Worm (Caenorhabditis elegans) whole organism, L1 larva: ENCODE data around the gene irld-47.
A peak's percentile ranks its signal among the peaks of the same experiment; 100 is the strongest.

Source experiments
- F16B12.6 ChIP-seq: fragments of 150-350 bp; optimal IDR thresholded peaks from 2 replicates; lab custom pipeline; 2014; ENCODE audit warnings: missing biosample characterization, missing genetic modification characterization
- aha-1 ChIP-seq: fragments of 150-350 bp; optimal IDR thresholded peaks from 2 replicates; lab custom pipeline; 2014; ENCODE audit warnings: missing biosample characterization, missing genetic modification characterization
- aly-2 ChIP-seq: fragments of 150-350 bp; optimal IDR thresholded peaks from 2 replicates; lab custom pipeline; 2014; ENCODE audit warnings: missing biosample characterization, missing genetic modification characterization
- ama-1 ChIP-seq: fragments of 150-350 bp; optimal IDR thresholded peaks from 2 replicates; lab custom pipeline; 2014
- blmp-1 ChIP-seq: fragments of 150-350 bp; optimal IDR thresholded peaks from 2 replicates; lab custom pipeline; 2014; ENCODE audit warnings: missing biosample characterization, missing genetic modification characterization
- ceh-63 ChIP-seq: fragments of 200-800 bp; sonication (Bioruptor generic); optimal IDR thresholded peaks from 2 replicates; lab custom pipeline; 2018; ENCODE audit warnings: mild to moderate bottlenecking, missing genetic modification characterization, missing compliant biosample characterization
- ceh-8 ChIP-seq: fragments of 200-800 bp; sonication (Bioruptor generic); optimal IDR thresholded peaks from 2 replicates; lab custom pipeline; 2018; ENCODE audit warnings: mild to moderate bottlenecking, missing genetic modification characterization, moderate library complexity, missing compliant biosample characterization
- ceh-82 ChIP-seq, 3 experiments: fragments of 150-350 bp in 1 of 3; sonication (generic microtip) in 2 of 3; optimal IDR thresholded peaks; 2 replicates each; lab custom pipeline; 2014 to 2017; ENCODE audit warnings: missing biosample characterization in 3 of 3, missing genetic modification characterization in 3 of 3
- ceh-88 ChIP-seq: fragments of 200-800 bp; sonication (Bioruptor generic); IDR thresholded peaks from 2 replicates; pipeline ENCODE4 v1.3.6; 2022; ENCODE audit warnings: missing genetic modification characterization, missing compliant biosample characterization
- ceh-90 ChIP-seq: sonication (generic microtip); optimal IDR thresholded peaks from 2 replicates; lab custom pipeline; 2016; ENCODE audit warnings: missing genetic modification characterization, missing compliant biosample characterization
- egl-13 ChIP-seq: sonication (generic microtip); optimal IDR thresholded peaks from 2 replicates; lab custom pipeline; 2016; ENCODE audit warnings: missing genotype, missing genetic modification reagents, missing genetic modification characterization, missing compliant biosample characterization
- egl-27 ChIP-seq, 2 experiments: fragments of 150-350 bp in 1 of 2; sonication (generic microtip); optimal IDR thresholded peaks; 3 replicates each; lab custom pipeline; 2017 to 2018; ENCODE audit warnings: missing biosample characterization in 2 of 2, missing genetic modification characterization in 2 of 2, missing genetic modification reagents in 2 of 2
- ets-5 ChIP-seq: fragments of 200-800 bp; sonication (Bioruptor generic); IDR thresholded peaks from 2 replicates; pipeline ENCODE4 v1.3.6; 2022; ENCODE audit warnings: missing genetic modification characterization, missing compliant biosample characterization
- fkh-10 ChIP-seq: sonication (generic microtip); optimal IDR thresholded peaks from 2 replicates; lab custom pipeline; 2017; ENCODE audit warnings: missing biosample characterization, missing genetic modification reagents, missing genetic modification characterization
- fkh-4 ChIP-seq: sonication (generic microtip); optimal IDR thresholded peaks from 2 replicates; lab custom pipeline; 2016; ENCODE audit warnings: missing compliant biosample characterization, missing genetic modification characterization, borderline replicate concordance
- fkh-8 ChIP-seq: sonication (generic microtip); optimal IDR thresholded peaks from 2 replicates; lab custom pipeline; 2016; ENCODE audit warnings: mild to moderate bottlenecking, missing genetic modification characterization, missing compliant biosample characterization
- fos-1 ChIP-seq: fragments of 150-350 bp; optimal IDR thresholded peaks from 2 replicates; lab custom pipeline; 2014; ENCODE audit warnings: missing biosample characterization, missing genetic modification characterization
- grh-1 ChIP-seq: fragments of 200-800 bp; sonication (Bioruptor generic); IDR thresholded peaks from 2 replicates; pipeline ENCODE4 v1.3.6; 2022; ENCODE audit warnings: missing genetic modification reagents, missing genetic modification characterization, missing compliant biosample characterization
- hlh-17 ChIP-seq: fragments of 200-800 bp; sonication (Bioruptor generic); optimal IDR thresholded peaks from 2 replicates; lab custom pipeline; 2018; ENCODE audit warnings: missing genetic modification characterization, mild to moderate bottlenecking, missing compliant biosample characterization, moderate library complexity, borderline replicate concordance
- hlh-4 ChIP-seq: sonication (generic microtip); optimal IDR thresholded peaks from 2 replicates; lab custom pipeline; 2016; ENCODE audit warnings: mild to moderate bottlenecking, missing genetic modification characterization, missing compliant biosample characterization
- irx-1 ChIP-seq: sonication (generic microtip); optimal IDR thresholded peaks from 2 replicates; lab custom pipeline; 2016; ENCODE audit warnings: missing genetic modification characterization, missing compliant biosample characterization
- isw-1 ChIP-seq: fragments of 200-800 bp; sonication (Bioruptor generic); IDR thresholded peaks from 2 replicates; pipeline ENCODE4 v1.3.6; 2022; ENCODE audit warnings: missing genetic modification characterization, missing compliant biosample characterization
- lin-14 ChIP-seq: fragments of 200-800 bp; sonication (Bioruptor generic); optimal IDR thresholded peaks from 2 replicates; lab custom pipeline; 2018; ENCODE audit warnings: mild to moderate bottlenecking, missing genetic modification characterization, moderate library complexity, missing compliant biosample characterization
- lin-15B ChIP-seq: fragments of 150-350 bp; sonication (generic microtip); optimal IDR thresholded peaks from 3 replicates; lab custom pipeline; 2014; ENCODE audit warnings: missing biosample characterization, missing genetic modification characterization
- lin-35 ChIP-seq, 2 experiments: fragments of 150-350 bp; optimal IDR thresholded peaks; 2 replicates each; lab custom pipeline; 2014; ENCODE audit warnings: missing biosample characterization in 2 of 2, missing genetic modification characterization in 2 of 2, missing genetic modification reagents in 2 of 2
- lin-39 ChIP-seq: fragments of 150-350 bp; optimal IDR thresholded peaks from 2 replicates; lab custom pipeline; 2014; ENCODE audit warnings: missing biosample characterization, missing genetic modification reagents, missing genetic modification characterization
- mdl-1 ChIP-seq, 2 experiments: fragments of 150-350 bp; optimal IDR thresholded peaks; 2 replicates each; lab custom pipeline; 2014 to 2017; ENCODE audit warnings: missing biosample characterization in 2 of 2, missing genetic modification characterization in 2 of 2, inconsistent platforms in 1 of 2
- mef-2 ChIP-seq: fragments of 150-350 bp; optimal IDR thresholded peaks from 2 replicates; lab custom pipeline; 2014; ENCODE audit warnings: missing biosample characterization, missing genetic modification characterization
- mep-1 ChIP-seq: fragments of 150-350 bp; optimal IDR thresholded peaks from 2 replicates; lab custom pipeline; 2014; ENCODE audit warnings: missing biosample characterization, missing genetic modification characterization
- nhr-11 ChIP-seq: fragments of 150-350 bp; optimal IDR thresholded peaks from 2 replicates; lab custom pipeline; 2014; ENCODE audit warnings: missing biosample characterization, missing genetic modification characterization
- nhr-19 ChIP-seq: fragments of 200-800 bp; sonication (Bioruptor generic); conservative IDR thresholded peaks from 2 replicates; pipeline ENCODE4 v1.3.6; 2022; ENCODE audit warnings: missing genetic modification characterization, missing compliant biosample characterization
- nhr-20 ChIP-seq: sonication (generic microtip); optimal IDR thresholded peaks from 2 replicates; lab custom pipeline; 2016; ENCODE audit warnings: mild to moderate bottlenecking, missing genetic modification characterization, missing compliant biosample characterization
- nhr-237 ChIP-seq: fragments of 150-350 bp; optimal IDR thresholded peaks from 2 replicates; lab custom pipeline; 2014; ENCODE audit warnings: missing biosample characterization, missing genetic modification characterization
- nhr-28 ChIP-seq: fragments of 150-350 bp; optimal IDR thresholded peaks from 2 replicates; lab custom pipeline; 2014; ENCODE audit warnings: missing biosample characterization, missing genetic modification characterization
- nhr-77 ChIP-seq: fragments of 150-350 bp; optimal IDR thresholded peaks from 2 replicates; lab custom pipeline; 2014; ENCODE audit warnings: missing biosample characterization, missing genetic modification characterization
- nhr-84 ChIP-seq: sonication (generic microtip); optimal IDR thresholded peaks from 2 replicates; lab custom pipeline; 2017; ENCODE audit warnings: missing biosample characterization, missing genetic modification characterization
- nhr-85 ChIP-seq: sonication (generic microtip); peaks from one replicate; lab custom pipeline; 2016; ENCODE audit warnings: missing genetic modification characterization, inconsistent platforms, missing compliant biosample characterization
- rnt-1 ChIP-seq: sonication (generic microtip); optimal IDR thresholded peaks from 2 replicates; lab custom pipeline; 2016; ENCODE audit warnings: mild to moderate bottlenecking, missing genetic modification characterization, moderate library complexity, missing compliant biosample characterization
- skn-1 ChIP-seq: fragments of 150-350 bp; optimal IDR thresholded peaks from 2 replicates; lab custom pipeline; 2014; ENCODE audit warnings: missing biosample characterization, missing genetic modification characterization
- snu-23 ChIP-seq: sonication (generic microtip); optimal IDR thresholded peaks from 2 replicates; lab custom pipeline; 2016; ENCODE audit warnings: missing genetic modification characterization, missing compliant biosample characterization
- sox-4 ChIP-seq: sonication (generic microtip); optimal IDR thresholded peaks from 2 replicates; lab custom pipeline; 2016; ENCODE audit warnings: missing genetic modification characterization, missing compliant biosample characterization
- sup-37 ChIP-seq: fragments of 200-800 bp; sonication (Bioruptor generic); optimal IDR thresholded peaks from 2 replicates; lab custom pipeline; 2018; ENCODE audit warnings: mild to moderate bottlenecking, missing genetic modification characterization, missing compliant biosample characterization
- tbx-2 ChIP-seq: sonication (generic microtip); optimal IDR thresholded peaks from 2 replicates; lab custom pipeline; 2016; ENCODE audit warnings: missing genetic modification characterization, missing compliant biosample characterization
- tlp-1 ChIP-seq: fragments of 150-350 bp; optimal IDR thresholded peaks from 2 replicates; lab custom pipeline; 2014; ENCODE audit warnings: missing biosample characterization, missing genetic modification characterization
- unc-130 ChIP-seq: fragments of 150-350 bp; optimal IDR thresholded peaks from 2 replicates; lab custom pipeline; 2017; ENCODE audit warnings: missing biosample characterization, missing genetic modification characterization, inconsistent platforms
- unc-30 ChIP-seq: sonication (generic microtip); optimal IDR thresholded peaks from 2 replicates; lab custom pipeline; 2017; ENCODE audit warnings: missing biosample characterization, missing genetic modification characterization
- unc-86 ChIP-seq: sonication (generic microtip); optimal IDR thresholded peaks from 2 replicates; lab custom pipeline; 2016; ENCODE audit warnings: missing genetic modification characterization, missing compliant biosample characterization
- vab-15 ChIP-seq: sonication (generic microtip); optimal IDR thresholded peaks from 2 replicates; lab custom pipeline; 2017; ENCODE audit warnings: missing genotype, mild to moderate bottlenecking, missing genetic modification characterization, missing compliant biosample characterization
- xbp-1 ChIP-seq: sonication (generic microtip); optimal IDR thresholded peaks from 2 replicates; lab custom pipeline; 2016; ENCODE audit warnings: missing genetic modification characterization, missing compliant biosample characterization
- zip-4 ChIP-seq: fragments of 200-800 bp; sonication (Bioruptor generic); optimal IDR thresholded peaks from 2 replicates; lab custom pipeline; 2018; ENCODE audit warnings: mild to moderate bottlenecking, missing genetic modification characterization, moderate library complexity, missing compliant biosample characterization
- ztf-11 ChIP-seq, 2 experiments: sonication (generic microtip); optimal IDR thresholded peaks; 2 replicates each; lab custom pipeline; 2016 to 2017; ENCODE audit warnings: missing genetic modification characterization in 2 of 2, missing biosample characterization in 1 of 2, missing compliant biosample characterization in 1 of 2
- ztf-4 ChIP-seq: fragments of 150-350 bp; optimal IDR thresholded peaks from 2 replicates; lab custom pipeline; 2014; ENCODE audit warnings: missing biosample characterization, missing genetic modification characterization

Gene irld-47

DNA sequence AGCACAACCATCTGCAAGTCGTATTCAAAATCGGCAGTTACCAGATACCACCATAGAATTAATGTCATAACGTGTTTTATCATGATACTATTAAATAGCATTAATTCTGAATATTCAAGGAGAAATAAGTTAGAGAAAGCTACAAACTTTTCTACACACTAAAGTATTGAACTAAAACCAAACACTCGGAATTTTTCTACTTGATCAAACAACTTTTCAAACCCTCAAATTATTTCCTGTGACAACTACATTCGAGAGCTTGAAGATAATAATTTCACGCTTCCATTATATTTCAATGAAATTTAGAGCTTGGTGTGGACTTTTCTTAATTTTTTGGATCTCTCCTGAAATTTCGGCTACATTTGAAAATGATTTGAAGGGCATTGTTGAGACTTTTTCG, at the start of gene irld-47:
TSS of gene irld-47 (minus strand) at position 101 of the 400 bp plus-strand sequence.
- TF ChIP-seq nhr-20 (tag; lab: Kevin White, UChicago) (no peak), nhr-84 (no peak), mef-2 (tag; lab: Kevin White, UChicago) (no peak), mep-1 (no peak), mdl-1 (tag; optimal IDR thresholded peaks at IDR 0.05; lab: Kevin White, UChicago) (no peak), egl-27 (tag; optimal IDR thresholded peaks at IDR 0.05; lab: Kevin White, UChicago) (no peak), sox-4 (tag; lab: Kevin White, UChicago) (no peak), zip-4 (no peak), skn-1 (tag; lab: Kevin White, UChicago) (no peak), sup-37 (GFP tag; lab: Kevin White, UChicago) (no peak), fkh-4 (tag; lab: Kevin White, UChicago) (no peak), hlh-4 (tag; lab: Kevin White, UChicago) (no peak)

DNA sequence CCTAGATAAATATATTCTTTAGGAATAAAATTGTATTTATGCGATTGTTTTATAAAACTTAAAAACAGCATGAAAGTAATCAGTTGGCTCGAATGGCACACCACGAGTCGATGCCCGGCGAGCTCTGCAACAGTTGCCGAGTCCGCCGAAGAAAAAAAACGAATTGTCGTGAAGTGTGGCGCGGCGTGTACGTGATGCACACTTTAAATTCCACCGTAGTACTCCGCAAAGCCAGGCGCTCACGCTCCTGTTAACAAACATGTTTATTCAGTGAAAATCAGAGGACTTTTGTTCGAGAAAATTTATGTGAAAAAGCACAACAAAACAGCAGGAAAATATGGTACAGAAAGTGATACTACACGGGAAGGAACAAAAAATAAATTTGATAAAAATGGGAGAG, 48.3 kb upstream of the irld-47 start:
- TF ChIP-seq ets-5 (GFP tag; lab: Robert Waterston, UW) (no peak), aha-1 (no peak), skn-1 (tag; lab: Kevin White, UChicago) (peak; percentile 10), tbx-2 (peak; percentile 33), unc-130 (peak; percentile 54), grh-1 (GFP tag; lab: Robert Waterston, UW) (no peak), vab-15 (tag; lab: Kevin White, UChicago) (peak; percentile 16), snu-23 (GFP tag; lab: Kevin White, UChicago) (peak; percentile 70), nhr-28 (tag; lab: Kevin White, UChicago) (no peak), xbp-1 (tag; lab: Kevin White, UChicago) (peak; percentile 35), nhr-84 (no peak), nhr-85 (tag; lab: Kevin White, UChicago) (peak; percentile 14), nhr-237 (tag; lab: Kevin White, UChicago) (no peak), lin-35 (GFP tag; optimal IDR thresholded peaks at IDR 0.05; lab: Kevin White, UChicago) (peak; percentile 65 to 81), unc-86 (no peak), egl-13 (tag; lab: Kevin White, UChicago) (no peak), ceh-88 (no peak), rnt-1 (tag; lab: Kevin White, UChicago) (peak; percentile 48), fkh-8 (tag; lab: Kevin White, UChicago) (peak; percentile 35), lin-39 (tag; lab: Kevin White, UChicago) (no peak), fos-1 (tag; lab: Kevin White, UChicago) (no peak), isw-1 (GFP tag; lab: Robert Waterston, UW) (peak; percentile 8), mep-1 (peak; percentile 47), nhr-11 (tag; lab: Kevin White, UChicago) (no peak), tlp-1 (tag; lab: Kevin White, UChicago) (no peak), blmp-1 (tag; lab: Kevin White, UChicago) (peak; percentile 54), unc-30 (tag; lab: Kevin White, UChicago) (no peak), egl-27 (tag; optimal IDR thresholded peaks at IDR 0.05; lab: Kevin White, UChicago) (no peak), mdl-1 (tag; optimal IDR thresholded peaks at IDR 0.05; lab: Kevin White, UChicago) (peak in 1 of 2 experiments; percentile 15), fkh-10 (GFP tag; lab: Kevin White, UChicago) (no peak), irx-1 (tag; lab: Kevin White, UChicago) (no peak), ztf-11 (tag; optimal IDR thresholded peaks at IDR 0.05; lab: Kevin White, UChicago) (no peak), sox-4 (tag; lab: Kevin White, UChicago) (no peak), ama-1 (lab: Kevin White, UChicago) (no peak), lin-14 (GFP tag; lab: Kevin White, UChicago) (no peak), nhr-19 (GFP tag; lab: Robert Waterston, UW) (peak; percentile 18; the same call in 1 of the 2 replicates), ceh-8 (GFP tag; lab: Kevin White, UChicago) (no peak), hlh-17 (GFP tag; lab: Kevin White, UChicago) (no peak), F16B12.6 (tag; lab: Kevin White, UChicago) (peak; percentile 91), ceh-63 (no peak), nhr-77 (tag; lab: Kevin White, UChicago) (no peak), ztf-4 (no peak), aly-2 (tag; lab: Kevin White, UChicago) (no peak), lin-15B (peak; percentile 44), ceh-90 (tag; lab: Kevin White, UChicago) (no peak), sup-37 (GFP tag; lab: Kevin White, UChicago) (no peak), ceh-82 (tag; optimal IDR thresholded peaks at IDR 0.05; lab: Kevin White, UChicago) (peak in 2 of 3 experiments; percentile 3 to 71)
